Worm (Caenorhabditis elegans): ENCODE measurements around the gene Y38H8A.2.
A peak's percentile ranks its signal among the peaks of the same experiment; 100 is the strongest.

Y38H8A.2 gene

ce11 chrIV:13513010-13513409 is 38.8 kb downstream of the Y38H8A.2 start:
- TF ChIP-seq nhr-129 (tag; optimal IDR thresholded peaks at IDR 0.05) (peak; percentile 14), nhr-23 (tag; optimal IDR thresholded peaks at IDR 0.05) (no peak)

- TF ChIP-seq lin-11 (tag; optimal IDR thresholded peaks at IDR 0.05) (no peak), crh-2 (tag; optimal IDR thresholded peaks at IDR 0.05) (peak; percentile 4), lin-13 (GFP tag; optimal IDR thresholded peaks at IDR 0.05) (no peak), nhr-21 (tag; optimal IDR thresholded peaks at IDR 0.05) (no peak), mab-5 (tag; optimal IDR thresholded peaks at IDR 0.05) (no peak), elt-3 (tag; optimal IDR thresholded peaks at IDR 0.05) (no peak), skn-1 (tag; optimal IDR thresholded peaks at IDR 0.05) (no peak), nhr-6 (tag; optimal IDR thresholded peaks at IDR 0.05) (no peak), ceh-82 (tag; optimal IDR thresholded peaks at IDR 0.05) (no peak), egl-27 (tag; optimal IDR thresholded peaks at IDR 0.05) (no peak), aly-2 (tag; optimal IDR thresholded peaks at IDR 0.05) (no peak), nhr-25 (tag; optimal IDR thresholded peaks at IDR 0.05) (no peak), ztf-11 (tag; optimal IDR thresholded peaks at IDR 0.05) (no peak), Y55F3AM.14 (GFP tag; optimal IDR thresholded peaks at IDR 0.05) (no peak), mbf-1 (tag; optimal IDR thresholded peaks at IDR 0.05) (no peak), lin-39 (tag; optimal IDR thresholded peaks at IDR 0.05) (no peak), nhr-12 (tag; optimal IDR thresholded peaks at IDR 0.05) (no peak), lsy-2 (tag; optimal IDR thresholded peaks at IDR 0.05) (peak in 1 of 2 experiments; percentile 56), nhr-23 (tag; optimal IDR thresholded peaks at IDR 0.05) (no peak), C34F6.9 (tag; optimal IDR thresholded peaks at IDR 0.05) (peak; percentile 57), R02D3.7 (tag; optimal IDR thresholded peaks at IDR 0.05) (no peak), peb-1 (tag; optimal IDR thresholded peaks at IDR 0.05) (no peak), sma-3 (GFP tag; optimal IDR thresholded peaks at IDR 0.05) (no peak), zag-1 (tag; optimal IDR thresholded peaks at IDR 0.05) (no peak), unc-55 (GFP tag; optimal IDR thresholded peaks at IDR 0.05) (peak; percentile 60), nhr-237 (tag; optimal IDR thresholded peaks at IDR 0.05) (no peak), F13H6.1 (tag; optimal IDR thresholded peaks at IDR 0.05) (no peak), nhr-77 (tag; optimal IDR thresholded peaks at IDR 0.05) (no peak), unc-62 (GFP tag; optimal IDR thresholded peaks at IDR 0.05) (no peak), ztf-4 (tag; optimal IDR thresholded peaks at IDR 0.05) (no peak), sma-9 (GFP tag; optimal IDR thresholded peaks at IDR 0.05) (no peak), sma-9 (tag; optimal IDR thresholded peaks at IDR 0.05) (no peak), unc-39 (tag; optimal IDR thresholded peaks at IDR 0.05) (no peak), nhr-129 (tag; optimal IDR thresholded peaks at IDR 0.05) (peak; percentile 2), dmd-4 (tag; optimal IDR thresholded peaks at IDR 0.05) (no peak), elt-1 (tag; optimal IDR thresholded peaks at IDR 0.05) (no peak)
Measured at ce11 chrIV:13521785-13522184, 47.6 kb downstream of the Y38H8A.2 start, which contains the start of gene dcap-2. dcap-2 (minus strand) TSS chrIV:13521870.

ce11 chrIV:13525223-13525622 is 51.0 kb downstream of the Y38H8A.2 start:
- TF ChIP-seq lin-39 (tag; optimal IDR thresholded peaks at IDR 0.05) (no peak), peb-1 (tag; optimal IDR thresholded peaks at IDR 0.05) (no peak), nhr-6 (tag; optimal IDR thresholded peaks at IDR 0.05) (no peak), nhr-21 (tag; optimal IDR thresholded peaks at IDR 0.05) (no peak), unc-62 (GFP tag; optimal IDR thresholded peaks at IDR 0.05) (no peak), crh-2 (tag; optimal IDR thresholded peaks at IDR 0.05) (no peak), lin-11 (tag; optimal IDR thresholded peaks at IDR 0.05) (no peak), nhr-25 (tag; optimal IDR thresholded peaks at IDR 0.05) (no peak), R02D3.7 (tag; optimal IDR thresholded peaks at IDR 0.05) (no peak)
